Fruit fly (Drosophila melanogaster): ENCODE data around the gene CG15382.

Gene CG15382

DNA sequence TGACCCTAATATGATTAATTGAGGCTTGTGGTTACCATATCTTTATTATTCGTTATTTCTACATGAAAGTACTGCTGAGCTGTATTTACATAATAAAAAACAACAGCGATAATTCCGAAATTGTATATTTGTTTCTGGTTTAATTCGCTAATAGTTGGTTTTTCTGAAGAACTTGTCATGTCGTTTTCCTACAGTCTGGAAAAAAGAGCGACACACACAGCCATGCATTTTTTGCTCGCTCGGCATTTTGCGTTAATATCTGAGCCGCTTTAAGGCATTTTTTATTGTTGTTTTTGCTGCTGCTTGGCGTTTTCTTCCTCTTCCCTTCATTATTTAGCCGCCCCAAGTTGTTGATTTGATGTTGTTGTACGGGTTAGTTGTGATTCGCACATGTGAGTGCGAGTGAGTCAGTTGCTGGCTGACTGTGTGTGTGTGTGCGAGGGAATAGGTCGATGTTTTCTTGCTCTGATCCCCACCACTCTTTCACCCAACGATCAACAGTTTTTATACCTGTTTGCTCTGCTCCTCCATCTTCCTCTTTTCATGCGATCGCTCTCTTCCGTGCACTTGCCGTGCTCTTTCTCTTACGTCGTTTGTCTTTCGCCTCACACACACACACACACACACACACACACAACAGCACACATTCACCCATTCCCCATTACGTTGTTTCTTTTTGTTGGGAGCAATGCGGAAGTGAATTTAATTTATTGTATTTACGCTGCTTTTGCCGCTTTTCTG is 19.7 kb downstream of the CG15382 start:
- no peak for TF ChIP-seq CTCF (optimal IDR thresholded peaks at IDR 0.05)
- no peak for TF ChIP-seq CG8478 (optimal IDR thresholded peaks at IDR 0.05)

DNA sequence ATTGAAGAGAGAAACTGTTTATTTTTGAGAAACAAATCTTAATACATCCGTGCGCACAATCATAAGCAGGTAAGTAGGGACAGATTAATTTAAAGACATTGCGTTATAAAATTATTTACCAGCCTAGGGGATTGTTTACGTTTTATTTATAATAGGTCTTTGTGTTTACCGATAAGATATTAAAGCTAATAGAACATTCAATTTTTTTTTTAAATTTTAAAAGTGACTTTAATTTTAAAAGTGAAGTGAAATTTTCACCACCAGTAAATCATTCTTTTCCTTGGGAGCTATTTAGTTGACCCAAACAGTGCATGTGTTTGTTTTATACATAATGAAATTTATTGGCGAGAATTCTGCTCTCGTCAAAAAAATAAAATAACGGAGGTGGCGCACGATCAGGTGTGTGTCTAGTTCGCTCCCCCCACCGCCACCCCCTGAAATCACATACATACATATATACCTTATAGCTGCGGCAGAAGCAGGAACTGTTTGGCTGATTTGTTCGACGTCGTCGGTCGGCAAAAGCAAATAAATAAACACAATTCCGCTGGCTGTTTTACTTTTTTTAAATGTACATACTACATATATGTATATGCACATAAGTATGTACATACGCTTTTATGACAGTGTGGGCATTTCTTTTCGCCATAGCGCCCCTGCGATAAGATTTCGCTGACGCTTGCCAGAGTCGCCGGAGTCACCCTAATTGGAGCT is 20.5 kb downstream of the CG15382 start:
- TF ChIP-seq CG8478 (optimal IDR thresholded peaks at IDR 0.05), result no peak
- no peak for TF ChIP-seq CTCF (optimal IDR thresholded peaks at IDR 0.05)

DNA sequence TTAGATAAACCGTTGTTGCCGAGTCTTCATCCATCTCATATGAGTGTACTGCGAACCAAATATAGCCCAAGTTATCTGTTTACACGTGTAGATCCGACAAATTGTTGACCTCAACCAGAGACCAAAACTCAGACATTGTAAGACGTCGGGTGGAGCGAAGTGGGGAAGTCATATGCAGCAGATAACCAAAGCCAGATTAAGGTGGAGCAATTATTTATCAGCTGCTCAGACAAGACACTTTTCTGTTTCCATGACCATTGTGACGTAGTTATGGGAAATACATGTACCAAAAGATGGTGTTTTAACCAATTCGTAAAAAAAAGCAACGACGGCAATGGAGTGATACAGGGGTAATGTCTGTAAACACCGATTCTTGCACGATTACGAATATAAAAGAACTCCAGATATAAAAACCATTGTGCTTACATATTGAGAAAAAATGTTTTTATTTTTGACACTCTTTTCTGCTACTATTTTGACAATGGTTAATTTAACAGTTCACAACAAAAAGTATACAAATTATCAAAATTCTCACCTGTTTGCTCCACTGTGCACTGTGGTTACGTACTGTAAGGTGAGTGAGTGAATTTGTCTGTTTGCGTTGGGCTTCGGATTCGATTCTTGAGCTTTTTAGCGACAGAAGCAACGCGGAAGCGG is 21.9 kb downstream of the CG15382 start:
- no peak for TF ChIP-seq CTCF (optimal IDR thresholded peaks at IDR 0.05)
- TF ChIP-seq CG8478 (optimal IDR thresholded peaks at IDR 0.05), result no peak

DNA sequence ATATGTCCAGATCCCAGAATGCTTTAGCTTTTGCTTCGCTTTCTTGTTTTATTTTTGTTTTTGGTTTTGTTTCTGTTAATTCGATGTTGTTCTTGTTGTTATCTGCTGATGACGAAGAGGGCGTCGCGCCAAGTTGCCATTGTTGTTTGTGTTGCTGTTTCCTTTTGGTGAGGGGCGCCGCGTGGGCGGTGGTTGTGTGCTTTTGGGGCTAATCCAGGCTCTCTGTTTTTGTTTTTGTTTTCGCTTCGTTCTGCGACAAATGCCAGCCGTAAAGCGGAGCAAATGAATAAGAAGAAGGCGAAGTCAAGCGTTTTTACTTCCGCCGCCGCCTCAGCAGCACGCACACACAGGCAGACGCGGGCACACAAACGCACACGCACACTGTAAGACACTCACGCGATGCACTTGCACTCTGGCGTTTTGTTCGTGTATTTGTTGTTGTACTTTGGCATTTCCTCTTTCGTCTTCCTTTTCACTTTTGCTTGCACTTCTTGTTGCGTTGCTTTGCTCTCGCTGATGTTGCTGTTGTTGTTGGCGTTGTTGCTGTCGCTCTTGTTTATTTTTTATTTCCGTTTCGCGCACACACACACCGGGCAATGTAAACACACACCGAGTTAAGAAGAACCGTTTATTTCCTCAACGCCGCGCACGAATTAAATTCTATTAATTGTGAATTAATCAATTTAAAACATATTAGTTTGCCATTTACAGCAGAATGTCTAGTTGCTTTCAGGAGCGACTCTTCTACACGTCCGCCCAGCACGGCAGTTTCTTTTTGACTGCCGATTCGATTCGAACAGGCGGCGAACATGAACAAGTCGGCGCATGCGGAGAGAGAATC is 22.6 kb downstream of the CG15382 start, which contains the start of gene aop:
Gene aop, minus strand, starts transcription at position 786 of the 841 bp plus-strand sequence.
- no peak for TF ChIP-seq CTCF (optimal IDR thresholded peaks at IDR 0.05)
- no peak for TF ChIP-seq CG8478 (optimal IDR thresholded peaks at IDR 0.05)

DNA sequence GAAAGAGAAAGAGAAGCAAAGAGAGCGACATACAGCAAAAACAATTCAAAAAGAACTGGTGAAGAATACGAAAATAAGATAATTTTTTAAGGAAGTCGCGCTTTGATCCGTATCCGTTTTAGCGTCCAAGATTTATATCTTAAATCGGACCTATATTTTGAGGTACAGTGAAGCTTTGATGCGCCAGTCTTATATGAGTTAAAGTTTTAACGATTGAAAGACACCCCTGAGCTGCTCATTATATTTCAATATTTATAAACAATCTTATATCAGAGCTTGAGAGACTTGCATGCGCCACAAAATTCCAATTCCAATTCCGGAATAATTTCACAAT is 23.2 kb downstream of the CG15382 start:
- TF ChIP-seq CG8478 (optimal IDR thresholded peaks at IDR 0.05) (no peak), CTCF (optimal IDR thresholded peaks at IDR 0.05) (no peak)

DNA sequence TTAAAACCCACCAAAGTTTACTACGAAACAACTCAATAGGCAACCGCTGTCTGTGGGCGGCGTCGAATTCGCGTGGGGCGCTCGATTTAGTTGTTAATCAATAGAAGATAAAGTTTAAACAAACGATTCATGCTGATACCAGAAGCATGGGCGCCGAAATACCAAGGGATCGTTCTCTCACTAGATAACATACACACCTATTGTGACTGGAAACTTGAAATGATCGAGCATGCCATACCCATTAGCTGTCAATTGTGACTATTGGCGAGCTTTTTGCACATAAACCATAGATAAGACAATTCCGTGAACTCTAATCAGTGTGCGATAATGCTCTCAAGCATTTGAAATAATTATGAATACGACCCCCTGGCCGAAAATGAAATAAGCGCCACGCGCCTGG is 23.8 kb downstream of the CG15382 start:
- no peak for TF ChIP-seq CTCF (optimal IDR thresholded peaks at IDR 0.05)
- TF ChIP-seq CG8478 (optimal IDR thresholded peaks at IDR 0.05), result no peak

DNA sequence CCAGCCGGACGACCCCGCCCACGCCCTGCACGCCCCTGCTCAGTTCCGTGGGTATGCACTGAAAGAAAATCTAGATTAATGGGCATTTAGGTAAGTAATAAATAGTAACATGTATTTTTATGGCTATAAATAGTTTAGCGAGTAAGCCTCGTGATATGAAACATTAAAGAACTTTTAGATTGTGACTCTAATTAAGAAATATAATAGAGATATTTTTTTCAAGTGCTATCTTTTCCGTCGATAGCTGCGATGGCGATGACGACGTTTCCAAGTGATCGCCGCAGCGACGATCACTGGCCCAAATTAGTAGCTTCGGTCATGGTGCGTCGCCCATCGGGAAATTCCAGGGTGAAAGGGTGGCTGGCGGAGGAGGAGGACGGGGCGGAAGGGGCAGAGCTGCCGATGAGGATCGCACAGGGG is 24.6 kb downstream of the CG15382 start:
- TF ChIP-seq CG8478 (optimal IDR thresholded peaks at IDR 0.05) (no peak), CTCF (optimal IDR thresholded peaks at IDR 0.05) (no peak)

DNA sequence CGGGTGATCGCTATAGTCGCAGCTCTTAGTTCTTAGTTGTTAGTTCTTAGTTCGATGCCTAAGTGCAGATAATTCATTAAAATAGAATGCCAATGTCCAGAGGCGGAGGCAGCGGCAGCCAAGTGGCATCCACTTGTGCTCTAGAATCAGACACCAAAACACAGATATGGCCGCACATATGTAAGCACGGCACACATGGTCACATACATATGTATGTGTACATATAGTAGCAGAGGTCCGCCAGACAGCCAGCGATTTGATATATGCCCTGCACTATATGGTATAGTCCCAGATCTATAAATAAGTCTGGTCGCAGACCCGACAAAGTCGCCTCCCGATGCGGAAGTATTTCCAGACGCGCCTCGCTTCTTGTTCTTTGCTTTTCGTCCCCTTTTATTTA is 25.1 kb downstream of the CG15382 start:
- no peak for TF ChIP-seq CG8478 (optimal IDR thresholded peaks at IDR 0.05)
- TF ChIP-seq CTCF (optimal IDR thresholded peaks at IDR 0.05), result no peak

DNA sequence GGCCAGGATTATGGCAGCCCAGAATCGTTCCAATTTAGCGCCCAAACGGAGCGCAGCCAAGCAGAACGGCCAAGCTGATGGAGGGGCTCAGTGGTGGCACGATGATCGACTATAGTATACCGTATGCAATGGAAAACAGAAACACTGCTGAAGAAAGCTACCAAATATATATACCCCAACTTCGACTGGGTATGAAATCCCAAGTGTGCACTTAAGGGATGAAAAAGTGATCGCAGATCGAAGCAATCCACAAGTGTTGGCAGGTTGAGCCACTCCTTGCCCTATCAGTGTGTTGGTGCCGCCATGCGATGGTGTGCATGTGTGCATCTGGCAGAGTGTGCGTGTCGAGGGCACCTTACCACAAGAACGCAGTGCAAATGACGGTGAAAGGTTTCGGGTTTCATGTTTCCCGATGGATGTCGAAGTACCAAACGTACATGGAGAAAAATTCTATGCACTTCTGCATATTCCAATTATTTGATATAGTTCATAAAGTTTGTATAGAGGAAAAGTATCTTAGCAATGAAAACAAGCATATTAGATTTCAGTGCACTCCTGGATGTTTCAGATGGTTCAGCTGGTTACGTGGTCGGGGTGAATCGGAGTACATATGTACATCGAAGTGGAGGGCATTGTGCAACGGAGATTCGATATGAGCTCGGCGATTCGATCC is 26.6 kb downstream of the CG15382 start:
- no peak for TF ChIP-seq CG8478 (optimal IDR thresholded peaks at IDR 0.05)
- TF ChIP-seq CTCF (optimal IDR thresholded peaks at IDR 0.05), result no peak

DNA sequence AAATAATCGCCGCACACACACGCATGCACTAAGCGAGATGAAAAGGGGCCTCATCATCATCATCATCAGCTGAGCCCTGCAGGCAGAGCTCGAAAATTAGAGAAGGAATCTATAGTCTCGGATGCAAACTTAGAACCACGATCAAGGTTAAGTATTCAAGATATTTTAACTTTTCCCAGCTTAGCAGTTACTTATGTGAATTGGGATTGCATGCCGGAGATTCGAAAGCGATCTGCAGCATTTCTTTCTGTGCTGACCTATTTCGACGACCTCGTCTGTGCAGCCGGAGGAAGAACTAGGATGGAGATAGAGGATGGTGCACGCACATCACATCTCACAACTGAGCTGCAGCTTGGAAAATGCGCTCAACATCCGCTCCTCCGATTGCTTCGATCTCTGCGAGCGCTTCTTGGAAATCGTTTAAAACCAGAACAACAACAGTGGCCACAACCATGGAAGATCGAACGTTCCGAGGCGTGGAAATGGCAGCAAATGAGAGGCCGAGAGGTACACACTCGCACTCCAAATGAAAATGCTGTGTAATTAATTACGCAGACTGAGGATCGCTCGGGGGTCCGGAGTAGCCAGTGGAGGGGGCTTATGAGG is 27.3 kb downstream of the CG15382 start:
- TF ChIP-seq CG8478 (optimal IDR thresholded peaks at IDR 0.05) (no peak), CTCF (optimal IDR thresholded peaks at IDR 0.05) (no peak)

DNA sequence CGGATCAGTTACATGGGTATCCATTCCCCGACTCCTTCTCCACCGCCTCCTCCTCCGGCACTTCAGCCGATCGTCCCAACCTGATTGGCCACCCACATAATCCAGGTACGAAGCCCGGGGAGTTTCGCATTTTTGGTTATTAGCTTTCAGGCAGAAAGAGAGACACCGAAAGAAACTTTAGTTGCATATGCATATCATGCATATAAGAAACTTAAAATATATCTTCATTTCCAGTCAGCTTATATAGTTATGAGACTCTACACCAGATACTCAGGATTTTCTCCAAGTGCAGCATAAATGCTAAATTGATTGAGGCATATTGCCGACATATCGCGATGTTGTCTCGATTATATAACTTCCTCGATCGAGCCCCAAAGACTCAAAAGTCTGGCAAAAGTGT is 28.6 kb downstream of the CG15382 start:
- no peak for TF ChIP-seq CG8478 (optimal IDR thresholded peaks at IDR 0.05)
- TF ChIP-seq CTCF (optimal IDR thresholded peaks at IDR 0.05), result no peak

DNA sequence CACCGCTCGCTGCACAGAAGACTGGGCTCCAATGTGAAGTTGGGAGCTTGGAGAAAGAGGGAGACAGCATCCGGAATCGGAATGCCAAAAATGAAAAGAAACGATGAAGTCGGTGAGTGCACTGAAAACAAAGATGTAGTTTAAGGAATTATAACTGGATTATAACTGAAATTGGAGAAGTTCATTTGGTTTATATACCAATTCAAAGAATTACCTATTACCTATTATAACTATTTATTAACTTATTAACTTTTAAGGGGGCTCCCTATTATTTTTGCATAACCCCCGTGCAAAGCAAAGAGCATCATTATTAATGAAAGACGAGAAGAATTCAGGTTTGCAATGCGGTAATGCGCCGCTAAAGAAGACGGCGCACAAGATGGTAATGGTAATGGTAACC is 29.1 kb downstream of the CG15382 start:
- no peak for TF ChIP-seq CG8478 (optimal IDR thresholded peaks at IDR 0.05)
- no peak for TF ChIP-seq CTCF (optimal IDR thresholded peaks at IDR 0.05)

DNA sequence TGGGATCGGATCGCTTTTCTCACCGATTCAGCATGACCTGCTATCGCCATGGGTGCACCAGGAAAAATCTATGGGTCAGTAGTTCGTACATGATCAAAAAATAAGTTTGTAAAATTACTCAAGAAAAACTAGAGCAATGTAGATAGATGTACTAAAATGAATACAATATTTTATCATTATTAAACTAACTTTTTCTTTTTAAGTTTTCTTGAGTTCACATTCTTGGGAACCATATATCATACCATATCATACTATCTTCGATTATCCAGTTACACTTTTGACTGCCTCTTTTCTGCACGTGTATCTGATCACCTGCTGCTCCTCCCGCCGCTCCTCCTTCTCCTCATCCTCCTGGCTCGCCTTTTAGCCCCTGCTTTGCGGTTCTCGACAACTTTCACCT is 29.8 kb downstream of the CG15382 start:
- TF ChIP-seq CTCF (optimal IDR thresholded peaks at IDR 0.05), result no peak
- no peak for TF ChIP-seq CG8478 (optimal IDR thresholded peaks at IDR 0.05)

DNA sequence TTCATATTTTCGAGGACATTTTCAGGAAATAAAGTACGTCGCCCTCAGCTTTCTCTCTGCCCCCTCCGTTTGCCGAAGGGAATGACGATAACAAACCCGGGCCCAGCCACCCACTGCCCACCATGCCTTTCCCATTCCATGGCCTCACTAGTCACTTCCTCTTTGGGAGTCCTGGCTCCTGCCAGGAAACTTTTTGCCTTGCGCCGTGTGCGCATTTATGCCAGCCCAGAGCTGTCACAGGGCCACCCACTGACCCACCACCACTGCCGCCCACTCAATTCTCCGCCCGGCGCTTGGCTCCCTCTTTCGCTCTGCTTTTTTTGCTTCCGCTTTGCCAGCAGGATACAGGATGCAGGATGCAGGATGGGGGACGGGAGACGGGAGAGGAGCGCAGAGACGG is 31.9 kb downstream of the CG15382 start:
- no peak for TF ChIP-seq CG8478 (optimal IDR thresholded peaks at IDR 0.05)
